Worm (Caenorhabditis elegans): ENCODE results near the gene K10H10.10.

The K10H10.10 gene

DNA sequence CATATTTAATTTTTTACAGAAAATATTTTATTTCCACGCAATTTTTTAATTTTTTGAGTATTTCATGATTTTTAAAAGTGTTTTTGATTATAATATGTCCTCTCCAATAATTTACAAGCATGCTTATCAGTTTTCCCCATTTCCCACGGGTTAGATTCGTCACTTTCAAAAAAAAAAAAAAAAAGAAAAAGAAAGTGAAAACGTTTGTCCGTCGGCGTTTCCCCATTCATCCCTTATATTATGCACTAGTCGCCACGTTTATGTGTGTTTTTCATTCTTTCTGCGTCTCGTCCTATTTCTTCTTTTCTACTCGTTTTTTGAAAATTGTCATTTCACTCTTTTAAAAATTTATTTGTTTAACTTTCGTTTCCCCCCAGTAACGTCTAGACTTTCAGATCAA lies 18.2 kb upstream of the K10H10.10 start, which contains the start of gene vnut-1 (continued):
- peak; percentile 37; the same call in 1 of the 2 replicates for TF ChIP-seq hmg-1.1 (GFP tag; IDR thresholded peaks at IDR 0.05)
- TF ChIP-seq unc-39 (tag; optimal IDR thresholded peaks at IDR 0.05): no peak
- TF ChIP-seq dmd-8 (GFP tag; IDR thresholded peaks at IDR 0.05): no peak
- TF ChIP-seq mdt-29 (GFP tag; IDR thresholded peaks at IDR 0.05): no peak
- TF ChIP-seq lin-38 (GFP tag; IDR thresholded peaks at IDR 0.05): no peak
- no peak for TF ChIP-seq Y5F2A.4 (GFP tag; optimal IDR thresholded peaks at IDR 0.05)
- no peak for TF ChIP-seq nhr-25 (tag; optimal IDR thresholded peaks at IDR 0.05; ENCODE audit: borderline replicate concordance, insufficient read depth)
- no peak for TF ChIP-seq R02D3.7 (tag; optimal IDR thresholded peaks at IDR 0.05)
- TF ChIP-seq T26A8.4 (GFP tag; IDR thresholded peaks at IDR 0.05): no peak
- peak; percentile 57 for TF ChIP-seq nhr-48 (tag; optimal IDR thresholded peaks at IDR 0.05)
- TF ChIP-seq nhr-28 (tag; optimal IDR thresholded peaks at IDR 0.05): peak; percentile 78
- no peak for TF ChIP-seq egl-27 (tag; optimal IDR thresholded peaks at IDR 0.05)
- peak; percentile 79 for TF ChIP-seq pqm-1 (tag; optimal IDR thresholded peaks at IDR 0.05)
- TF ChIP-seq daf-8 (GFP tag; IDR thresholded peaks at IDR 0.05): no peak
- peak; percentile 29 for TF ChIP-seq dpl-1 (GFP tag; optimal IDR thresholded peaks at IDR 0.05)
- peak; percentile 97 for TF ChIP-seq aha-1 (tag)
- TF ChIP-seq ZK337.2 (GFP tag; IDR thresholded peaks at IDR 0.05): no peak
- no peak for TF ChIP-seq mxl-2 (GFP tag; conservative IDR thresholded peaks at IDR 0.05)
- TF ChIP-seq ces-1 (GFP tag; optimal IDR thresholded peaks at IDR 0.05): no peak
- TF ChIP-seq nhr-42 (GFP tag; IDR thresholded peaks at IDR 0.05): no peak
- TF ChIP-seq unc-62 (GFP tag; optimal IDR thresholded peaks at IDR 0.05 in 1 of 2): no peak
- no peak for TF ChIP-seq unc-62 (tag; optimal IDR thresholded peaks at IDR 0.05)
- no peak for TF ChIP-seq Y48G9A.11 (GFP tag; IDR thresholded peaks at IDR 0.05)
- TF ChIP-seq F37D6.2 (tag; optimal IDR thresholded peaks at IDR 0.05): no peak
- no peak for TF ChIP-seq nhr-11 (tag; optimal IDR thresholded peaks at IDR 0.05)
- peak; percentile 43 for TF ChIP-seq dmd-6 (GFP tag; IDR thresholded peaks at IDR 0.05)
- no peak for TF ChIP-seq zip-2 (tag; optimal IDR thresholded peaks at IDR 0.05)
- TF ChIP-seq ctbp-1 (GFP tag; IDR thresholded peaks at IDR 0.05): no peak
- no peak for TF ChIP-seq Y105C5A.15 (GFP tag; IDR thresholded peaks at IDR 0.05)
- TF ChIP-seq lin-1 (GFP tag; IDR thresholded peaks at IDR 0.05): no peak
- no peak for TF ChIP-seq pha-4 (GFP tag; IDR thresholded peaks at IDR 0.05)
- no peak for TF ChIP-seq pha-4 (tag; optimal IDR thresholded peaks at IDR 0.05)
- TF ChIP-seq hlh-11 (tag; optimal IDR thresholded peaks at IDR 0.05): peak; percentile 32
- no peak for TF ChIP-seq tag-97 (GFP tag; IDR thresholded peaks at IDR 0.05)
- TF ChIP-seq D1046.2 (GFP tag; IDR thresholded peaks at IDR 0.05): no peak
- no peak for TF ChIP-seq ceh-32 (tag; optimal IDR thresholded peaks at IDR 0.05; ENCODE audit: poor library complexity)
- no peak for TF ChIP-seq php-3 (GFP tag; IDR thresholded peaks at IDR 0.05)
- no peak for TF ChIP-seq aly-2 (tag; optimal IDR thresholded peaks at IDR 0.05)
- TF ChIP-seq mes-2 (tag; optimal IDR thresholded peaks at IDR 0.05; ENCODE audit: poor library complexity, severe bottlenecking): no peak
- no peak for TF ChIP-seq tra-1 (GFP tag; IDR thresholded peaks at IDR 0.05)

DNA sequence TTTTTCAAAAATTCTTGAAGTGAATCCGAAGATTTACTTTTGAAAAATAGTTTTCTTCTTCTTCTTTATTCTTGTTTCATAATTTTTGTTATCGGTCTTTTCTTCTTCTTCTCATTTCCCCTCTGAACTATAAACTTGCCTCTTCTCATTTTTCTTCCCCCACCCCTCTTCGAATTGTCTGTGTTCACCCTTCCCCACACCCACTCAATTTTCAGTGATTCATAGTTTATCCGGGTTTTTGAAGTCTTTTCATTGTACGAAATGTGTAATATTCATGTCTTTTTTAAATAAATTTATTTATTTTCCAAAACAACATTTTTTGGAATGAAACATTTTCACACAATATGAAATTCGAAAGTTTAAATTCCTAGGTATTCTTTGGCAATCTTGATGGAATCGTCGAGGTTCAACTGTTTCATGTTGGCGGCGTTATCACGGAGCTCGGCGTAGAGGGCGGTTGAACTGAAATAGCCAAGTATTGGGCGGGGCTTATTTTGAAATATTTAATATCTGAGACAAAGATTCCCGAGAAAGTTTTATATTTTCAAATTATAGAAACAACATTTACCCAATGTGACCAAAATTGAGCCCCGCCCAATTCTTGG lies 14.9 kb upstream of the K10H10.10 start:
- TF ChIP-seq lin-15B (tag; optimal IDR thresholded peaks at IDR 0.05): no peak
- no peak for TF ChIP-seq daf-8 (GFP tag; IDR thresholded peaks at IDR 0.05)
- no peak for TF ChIP-seq aha-1 (tag)
- no peak for TF ChIP-seq R02D3.7 (tag; optimal IDR thresholded peaks at IDR 0.05)
- no peak for TF ChIP-seq tra-1 (GFP tag; IDR thresholded peaks at IDR 0.05)
- no peak for TF ChIP-seq T20F7.1 (GFP tag; optimal IDR thresholded peaks at IDR 0.05)
- no peak for TF ChIP-seq nhr-76 (tag; optimal IDR thresholded peaks at IDR 0.05)
- TF ChIP-seq Y5F2A.4 (GFP tag; optimal IDR thresholded peaks at IDR 0.05): no peak
- TF ChIP-seq ztf-7 (tag; optimal IDR thresholded peaks at IDR 0.05): no peak
- TF ChIP-seq zfp-3 (GFP tag; conservative IDR thresholded peaks at IDR 0.05): 0 out of 2 replicates have a peak, but pooled peaks have one; percentile 9
- peak; percentile 13 for TF ChIP-seq mep-1 (tag; optimal IDR thresholded peaks at IDR 0.05)
- no peak for TF ChIP-seq Y105C5A.15 (GFP tag; IDR thresholded peaks at IDR 0.05)
- TF ChIP-seq Y75B8A.6 (GFP tag; IDR thresholded peaks at IDR 0.05): no peak
